Worm (Caenorhabditis elegans): ENCODE data around the gene col-180.

Gene col-180

DNA sequence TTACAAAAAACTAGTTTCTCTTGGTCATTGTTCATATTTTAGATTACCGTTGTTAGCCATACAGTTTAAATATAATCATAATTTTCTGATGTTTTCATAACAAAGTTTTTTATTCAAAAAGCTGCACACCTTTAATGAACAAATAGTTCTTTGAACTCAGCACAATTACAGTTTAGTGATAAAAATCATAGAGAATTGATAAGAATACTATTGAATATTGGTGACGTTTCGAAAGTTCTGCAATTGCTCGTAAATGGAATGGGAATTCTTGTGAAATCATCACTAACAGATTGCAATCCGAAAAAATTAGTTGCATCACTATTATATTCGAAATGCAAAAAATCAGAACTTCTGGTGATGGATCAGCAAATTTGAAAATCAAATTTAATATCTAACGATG is 22.0 kb upstream of the col-180 start:
- TF ChIP-seq elt-2 (tag; optimal IDR thresholded peaks at IDR 0.05) (peak; percentile 64), pqm-1 (tag; optimal IDR thresholded peaks at IDR 0.05) (peak; percentile 57), nfya-1 (tag; optimal IDR thresholded peaks at IDR 0.05; ENCODE audit: insufficient read depth) (no peak)

DNA sequence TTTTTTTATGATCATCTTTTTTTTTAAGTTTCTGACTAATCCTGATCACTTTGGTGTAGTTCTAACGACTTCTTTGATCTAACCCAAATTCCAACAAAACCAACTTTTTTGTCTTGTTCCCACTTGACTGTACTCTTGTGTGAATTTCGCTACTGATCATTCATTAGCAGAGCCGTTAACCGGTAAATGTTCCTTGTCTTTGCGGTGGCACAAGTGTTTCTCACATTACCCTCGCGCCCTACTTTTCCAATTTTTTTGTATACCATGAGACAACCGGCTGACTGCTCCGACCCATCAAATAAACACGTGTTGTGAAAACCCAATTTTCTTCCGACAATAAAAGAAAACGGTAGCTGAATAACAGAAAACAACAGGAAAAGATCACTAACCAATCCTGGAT is 20.7 kb upstream of the col-180 start:
- TF ChIP-seq nhr-11 (tag; optimal IDR thresholded peaks at IDR 0.05), result no peak
- TF ChIP-seq egl-5 (tag; optimal IDR thresholded peaks at IDR 0.05), result no peak
- TF ChIP-seq ztf-4 (tag; optimal IDR thresholded peaks at IDR 0.05), result no peak
- TF ChIP-seq ama-1 (optimal IDR thresholded peaks at IDR 0.05), result no peak
- no peak for TF ChIP-seq ceh-16 (tag; optimal IDR thresholded peaks at IDR 0.05)

DNA sequence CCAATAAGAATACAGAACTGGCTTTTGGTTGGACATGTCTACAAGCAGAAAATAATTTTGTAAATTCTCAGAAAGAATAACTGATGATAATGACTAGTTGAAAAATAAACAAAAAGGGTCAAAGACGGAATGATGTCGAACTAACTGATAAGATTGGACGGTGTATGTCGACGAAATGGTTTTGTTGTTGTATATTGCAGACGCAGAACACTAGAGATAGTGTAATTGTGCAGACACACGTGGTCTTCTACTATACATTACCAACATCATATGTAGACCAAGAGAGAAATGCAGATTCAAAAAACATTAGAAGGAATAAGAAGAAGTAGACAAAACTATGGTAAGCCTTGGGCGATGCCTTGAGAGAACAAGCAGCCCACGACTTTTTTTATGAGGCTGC is 15.7 kb upstream of the col-180 start, which contains the start of the genes gst-42 and D1053.2:
TSS of gene gst-42 (minus strand) at position 176 of the 400 bp plus-strand sequence.
TSS of gene D1053.2 (plus strand) at position 391 of the 400 bp plus-strand sequence.
- TF ChIP-seq ceh-9 (tag; optimal IDR thresholded peaks at IDR 0.05), result no peak
- no peak for TF ChIP-seq nhr-77 (tag; optimal IDR thresholded peaks at IDR 0.05)
- TF ChIP-seq tbx-2 (tag; optimal IDR thresholded peaks at IDR 0.05), result no peak
- peak in 2 of 3 experiments; percentile 77 to 85 for TF ChIP-seq elt-3 (tag; optimal IDR thresholded peaks at IDR 0.05)
- TF ChIP-seq ceh-28 (tag; optimal IDR thresholded peaks at IDR 0.05), result peak; percentile 44
- peak; percentile 99 for TF ChIP-seq pqm-1 (tag; optimal IDR thresholded peaks at IDR 0.05)
- peak; percentile 79 for TF ChIP-seq pha-4 (tag; optimal IDR thresholded peaks at IDR 0.05)
- TF ChIP-seq ZK546.5 (tag; optimal IDR thresholded peaks at IDR 0.05), result no peak
- peak; percentile 94 for TF ChIP-seq elt-2 (tag; optimal IDR thresholded peaks at IDR 0.05)
- no peak for TF ChIP-seq fos-1 (tag; optimal IDR thresholded peaks at IDR 0.05)
- TF ChIP-seq R02D3.7 (tag; optimal IDR thresholded peaks at IDR 0.05), result peak; percentile 14
- TF ChIP-seq nhr-237 (tag; optimal IDR thresholded peaks at IDR 0.05), result no peak
- peak; percentile 74 for TF ChIP-seq nhr-23 (tag; optimal IDR thresholded peaks at IDR 0.05)
- no peak for TF ChIP-seq unc-39 (tag; optimal IDR thresholded peaks at IDR 0.05)
- peak; percentile 28 for TF ChIP-seq skn-1 (tag; optimal IDR thresholded peaks at IDR 0.05)
- TF ChIP-seq snpc-4 (tag; optimal IDR thresholded peaks at IDR 0.05), result no peak
- no peak for TF ChIP-seq eor-1 (tag; optimal IDR thresholded peaks at IDR 0.05)
- TF ChIP-seq nhr-43 (tag; optimal IDR thresholded peaks at IDR 0.05; ENCODE audit: poor library complexity, severe bottlenecking), result peak; percentile 53
- TF ChIP-seq nhr-25 (tag; optimal IDR thresholded peaks at IDR 0.05), result peak; percentile 73
- TF ChIP-seq nhr-28 (tag; optimal IDR thresholded peaks at IDR 0.05), result no peak
- TF ChIP-seq lin-39 (tag; optimal IDR thresholded peaks at IDR 0.05), result no peak
- TF ChIP-seq jun-1 (tag; optimal IDR thresholded peaks at IDR 0.05), result peak; percentile 51
- TF ChIP-seq lsy-12 (tag; optimal IDR thresholded peaks at IDR 0.05), result no peak
- TF ChIP-seq mdl-1 (tag; optimal IDR thresholded peaks at IDR 0.05), result peak; percentile 78
- no peak for TF ChIP-seq lin-15B (tag; optimal IDR thresholded peaks at IDR 0.05)
- TF ChIP-seq nhr-67 (tag; optimal IDR thresholded peaks at IDR 0.05), result no peak

DNA sequence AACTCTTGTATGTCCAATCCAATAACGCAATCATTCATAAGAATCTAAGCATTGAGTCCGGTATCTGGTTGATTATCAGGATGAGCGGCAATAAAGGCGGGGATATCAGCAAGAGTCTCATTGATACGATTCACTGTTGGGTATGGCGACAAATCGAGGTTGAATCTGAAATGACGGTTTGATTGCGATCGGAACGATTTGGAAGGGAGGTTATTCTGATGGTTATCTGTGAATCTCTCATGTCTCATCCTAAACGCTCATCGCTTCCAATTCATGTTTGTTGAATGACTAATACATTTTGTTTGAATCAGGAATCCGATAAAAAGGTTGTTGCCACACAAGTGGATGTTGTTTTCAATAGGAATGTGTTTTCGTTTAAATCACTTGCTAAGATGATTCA is 14.4 kb upstream of the col-180 start:
- TF ChIP-seq elt-3 (tag; optimal IDR thresholded peaks at IDR 0.05) (peak in 1 of 3 experiments; percentile 53), ama-1 (optimal IDR thresholded peaks at IDR 0.05) (no peak), elt-2 (tag; optimal IDR thresholded peaks at IDR 0.05) (no peak), R02D3.7 (tag; optimal IDR thresholded peaks at IDR 0.05) (no peak), nhr-25 (tag; optimal IDR thresholded peaks at IDR 0.05) (peak; percentile 37), nhr-76 (tag; optimal IDR thresholded peaks at IDR 0.05) (no peak), elt-1 (tag; optimal IDR thresholded peaks at IDR 0.05) (peak; percentile 89), ceh-9 (tag; optimal IDR thresholded peaks at IDR 0.05) (no peak), ceh-82 (tag; optimal IDR thresholded peaks at IDR 0.05) (no peak), nhr-28 (tag; optimal IDR thresholded peaks at IDR 0.05) (no peak), unc-62 (GFP tag; optimal IDR thresholded peaks at IDR 0.05) (no peak), nhr-23 (tag; optimal IDR thresholded peaks at IDR 0.05) (peak; percentile 10)

DNA sequence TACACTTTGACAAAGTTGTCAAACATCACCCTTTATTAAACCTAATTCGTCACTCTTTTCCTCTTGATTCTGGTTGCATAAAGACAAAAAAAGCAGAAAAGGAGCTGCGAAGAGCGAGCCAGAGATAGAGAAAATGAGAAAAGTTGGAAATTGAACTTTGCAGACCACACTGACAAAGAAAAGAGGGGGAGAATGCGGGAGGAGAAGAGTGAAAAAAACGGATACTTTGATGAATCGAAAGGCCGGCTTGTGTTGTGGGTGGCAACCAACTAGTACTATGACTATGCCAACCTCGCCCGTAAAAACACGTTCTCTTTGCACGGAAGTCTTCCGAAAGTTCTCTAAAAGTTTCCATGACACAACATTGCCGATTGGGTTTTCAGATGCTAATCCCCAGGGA is 13.6 kb upstream of the col-180 start:
- TF ChIP-seq nhr-11 (tag; optimal IDR thresholded peaks at IDR 0.05) (no peak), elt-3 (tag; optimal IDR thresholded peaks at IDR 0.05) (no peak), eor-1 (tag; optimal IDR thresholded peaks at IDR 0.05) (no peak), ceh-82 (tag; optimal IDR thresholded peaks at IDR 0.05) (no peak), aly-2 (tag; optimal IDR thresholded peaks at IDR 0.05) (no peak), nhr-23 (tag; optimal IDR thresholded peaks at IDR 0.05) (no peak), ZK546.5 (tag; optimal IDR thresholded peaks at IDR 0.05) (no peak), snpc-4 (tag; optimal IDR thresholded peaks at IDR 0.05) (no peak), unc-39 (tag; optimal IDR thresholded peaks at IDR 0.05) (no peak), ama-1 (optimal IDR thresholded peaks at IDR 0.05) (no peak), skn-1 (tag; optimal IDR thresholded peaks at IDR 0.05) (no peak), lin-39 (tag; optimal IDR thresholded peaks at IDR 0.05) (no peak), elt-2 (tag; optimal IDR thresholded peaks at IDR 0.05) (no peak), mdl-1 (tag; optimal IDR thresholded peaks at IDR 0.05) (no peak), lsy-12 (tag; optimal IDR thresholded peaks at IDR 0.05) (no peak), fkh-10 (GFP tag; optimal IDR thresholded peaks at IDR 0.05) (no peak), pqm-1 (tag; optimal IDR thresholded peaks at IDR 0.05) (no peak), jun-1 (tag; optimal IDR thresholded peaks at IDR 0.05) (no peak), fos-1 (tag; optimal IDR thresholded peaks at IDR 0.05) (no peak), nhr-25 (tag; optimal IDR thresholded peaks at IDR 0.05) (no peak)
